Fruit fly (Drosophila melanogaster): ENCODE data around the gene Cyp6d5.

Cyp6d5 gene

DNA sequence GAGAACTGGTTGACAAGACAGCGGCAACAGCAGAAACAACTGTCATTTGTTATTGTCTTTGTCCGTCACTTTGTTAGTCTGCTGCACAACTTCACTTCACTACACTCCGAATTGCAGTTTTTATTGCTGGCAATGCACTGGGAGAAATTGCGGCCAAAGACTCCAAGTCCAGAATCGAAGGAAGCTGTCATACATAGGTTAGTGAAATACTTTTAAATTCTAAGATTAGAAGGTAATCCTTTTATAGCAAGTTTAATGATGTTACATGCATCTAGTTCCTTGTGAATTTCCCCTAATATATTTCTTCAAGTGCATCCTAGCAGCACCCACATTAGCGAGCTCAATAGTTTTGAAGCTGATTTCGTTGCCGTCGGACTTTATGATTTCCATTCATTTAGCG lies 20.2 kb upstream of the Cyp6d5 start (continued):
- TF ChIP-seq Lhr (GFP tag; optimal IDR thresholded peaks at IDR 0.05) (no peak), CG1832 (GFP tag; optimal IDR thresholded peaks at IDR 0.05) (no peak), sqz (GFP tag; optimal IDR thresholded peaks at IDR 0.05) (no peak), Gsc (GFP tag; IDR thresholded peaks at IDR 0.05) (no peak), Chrac-16 (GFP tag; optimal IDR thresholded peaks at IDR 0.05) (no peak), phol (tag; optimal IDR thresholded peaks at IDR 0.05) (peak; percentile 67), Max (GFP tag; optimal IDR thresholded peaks at IDR 0.05) (no peak), Elba2 (GFP tag; optimal IDR thresholded peaks at IDR 0.05) (no peak), CG10543 (GFP tag; optimal IDR thresholded peaks at IDR 0.05) (no peak), CG2875 (GFP tag; optimal IDR thresholded peaks at IDR 0.05) (peak; percentile 14), CG7928 (GFP tag; optimal IDR thresholded peaks at IDR 0.05) (no peak), inv (GFP tag; IDR thresholded peaks at IDR 0.05; ENCODE audit: partially characterized antibody) (no peak), sr (GFP tag; IDR thresholded peaks at IDR 0.05) (no peak), fd102C (GFP tag; optimal IDR thresholded peaks at IDR 0.05) (peak; percentile 18), ro (GFP tag; IDR thresholded peaks at IDR 0.05) (no peak), CG12104 (GFP tag; optimal IDR thresholded peaks at IDR 0.05) (no peak), CG4360 (GFP tag; IDR thresholded peaks at IDR 0.05) (no peak), kay (GFP tag; optimal IDR thresholded peaks at IDR 0.05) (no peak), CG3847 (GFP tag; IDR thresholded peaks at IDR 0.05) (no peak), CG11695 (GFP tag; IDR thresholded peaks at IDR 0.05) (no peak), caup (GFP tag; optimal IDR thresholded peaks at IDR 0.05; ENCODE audit: severe bottlenecking) (no peak), ssp (GFP tag; IDR thresholded peaks at IDR 0.05) (0 out of 2 replicates have a peak, but pooled peaks have one; percentile 29), CG17328 (GFP tag; IDR thresholded peaks at IDR 0.05) (peak; percentile 47; the same call in 1 of the 2 replicates), Lim3 (GFP tag; IDR thresholded peaks at IDR 0.05) (no peak), CG10654 (GFP tag; optimal IDR thresholded peaks at IDR 0.05) (peak; percentile 20), gcm2 (GFP tag; optimal IDR thresholded peaks at IDR 0.05) (no peak), CG9437 (GFP tag; optimal IDR thresholded peaks at IDR 0.05) (no peak), HmgD (GFP tag; optimal IDR thresholded peaks at IDR 0.05) (no peak), CG32772 (GFP tag; IDR thresholded peaks at IDR 0.05) (peak; percentile 32; the same call in 1 of the 2 replicates), maf-S (GFP tag; optimal IDR thresholded peaks at IDR 0.05) (no peak), CG4854 (GFP tag; optimal IDR thresholded peaks at IDR 0.05) (no peak), Fer2 (tag; optimal IDR thresholded peaks at IDR 0.05) (no peak), ken (GFP tag; IDR thresholded peaks at IDR 0.05) (peak; percentile 53; the same call in 1 of the 3 replicates), h (optimal IDR thresholded peaks at IDR 0.05) (no peak), Med (GFP tag) (peak; percentile 58), mam (GFP tag; optimal IDR thresholded peaks at IDR 0.05) (no peak), CG12769 (tag; optimal IDR thresholded peaks at IDR 0.05) (no peak), CG6854 (GFP tag; optimal IDR thresholded peaks at IDR 0.05) (no peak), cg (GFP tag; optimal IDR thresholded peaks at IDR 0.05) (no peak), CG7357 (GFP tag; IDR thresholded peaks at IDR 0.05) (peak; percentile 22; the same call in 1 of the 3 replicates), unc-4 (GFP tag; IDR thresholded peaks at IDR 0.05; ENCODE audit: partially characterized antibody) (no peak), CG15514 (GFP tag; optimal IDR thresholded peaks at IDR 0.05) (no peak), CG13424 (tag; optimal IDR thresholded peaks at IDR 0.05) (peak; percentile 13), sens (GFP tag) (peak; percentile 79), CG32532 (GFP tag; IDR thresholded peaks at IDR 0.05) (no peak), CG10209 (GFP tag; optimal IDR thresholded peaks at IDR 0.05) (no peak), Hr51 (GFP tag; optimal IDR thresholded peaks at IDR 0.05) (peak in 1 of 2 experiments; percentile 42), CG9817 (tag; optimal IDR thresholded peaks at IDR 0.05) (no peak), CG34422 (GFP tag; IDR thresholded peaks at IDR 0.05) (no peak), CG4404 (GFP tag; IDR thresholded peaks at IDR 0.05) (0 out of 2 replicates have a peak, but pooled peaks have one; percentile 14), Sox100B (GFP tag; optimal IDR thresholded peaks at IDR 0.05) (peak; percentile 58)

All from whole organism, embryonic.